Fruit fly (Drosophila melanogaster) whole organism, embryonic: ENCODE measurements around the gene Srr.

ENCODE experiments used
- CG10543 ChIP-seq: fragments of 200-800 bp; sonication (Bioruptor generic); optimal IDR thresholded peaks from 3 replicates; lab custom pipeline; 2017; ENCODE audit warnings: missing biosample characterization, mild to moderate bottlenecking, missing genetic modification characterization, moderate library complexity
- CG10565 ChIP-seq: fragments of 200-800 bp; sonication (Bioruptor generic); optimal IDR thresholded peaks from 3 replicates; lab custom pipeline; 2016; ENCODE audit warnings: missing biosample characterization, mild to moderate bottlenecking, missing genetic modification characterization
- CG11456 ChIP-seq: fragments of 200-800 bp; sonication (Bioruptor generic); IDR thresholded peaks from 3 replicates; pipeline ENCODE4 v1.3.6; 2022; ENCODE audit warnings: missing biosample characterization, missing genetic modification characterization
- CG11695 ChIP-seq: fragments of 200-800 bp; sonication (Bioruptor generic); IDR thresholded peaks from 3 replicates; pipeline ENCODE4 v1.3.6; 2022; ENCODE audit warnings: missing biosample characterization, missing genetic modification characterization
- CG12155 ChIP-seq: fragments of 200-800 bp; sonication (Bioruptor generic); optimal IDR thresholded peaks from 3 replicates; lab custom pipeline; 2016; ENCODE audit warnings: missing biosample characterization, missing genetic modification characterization
- CG12769 ChIP-seq: fragments of 200-800 bp; sonication (Bioruptor generic); optimal IDR thresholded peaks from 2 replicates; lab custom pipeline; 2019; ENCODE audit warnings: missing biosample characterization, mild to moderate bottlenecking, missing genetic modification characterization, moderate library complexity
- CG16815 ChIP-seq: fragments of 200-800 bp; sonication (Bioruptor generic); optimal IDR thresholded peaks from 3 replicates; lab custom pipeline; 2017; ENCODE audit warnings: missing biosample characterization, mild to moderate bottlenecking, missing genetic modification characterization
- CG18011 ChIP-seq: fragments of 200-800 bp; sonication (Bioruptor generic); optimal IDR thresholded peaks from 2 replicates; lab custom pipeline; 2017; ENCODE audit warnings: missing biosample characterization, missing genetic modification characterization, mild to moderate bottlenecking, moderate library complexity, missing genotype
- CG1832 ChIP-seq: fragments of 200-800 bp; sonication (Bioruptor generic); optimal IDR thresholded peaks from 2 replicates; lab custom pipeline; 2017; ENCODE audit warnings: missing biosample characterization, mild to moderate bottlenecking, missing genetic modification characterization, inconsistent platforms
- CG2678 ChIP-seq: fragments of 200-800 bp; sonication (Bioruptor generic); optimal IDR thresholded peaks from 3 replicates; lab custom pipeline; 2019; ENCODE audit warnings: missing biosample characterization, mild to moderate bottlenecking, missing genetic modification characterization, moderate library complexity
- CG32532 ChIP-seq: fragments of 200-800 bp; sonication (Bioruptor generic); IDR thresholded peaks from 2 replicates; pipeline ENCODE4 v1.3.6; 2022; ENCODE audit warnings: missing biosample characterization, missing genetic modification characterization
- CG33557 ChIP-seq: fragments of 200-800 bp; sonication (Bioruptor generic); optimal IDR thresholded peaks from 2 replicates; lab custom pipeline; 2019; ENCODE audit warnings: missing biosample characterization, mild to moderate bottlenecking, missing genetic modification characterization, moderate library complexity
- CG6765 ChIP-seq: fragments of 200-800 bp; sonication (Bioruptor generic); optimal IDR thresholded peaks from 3 replicates; lab custom pipeline; 2017; ENCODE audit warnings: missing biosample characterization, mild to moderate bottlenecking, missing genetic modification characterization
- CG6854 ChIP-seq: fragments of 200-800 bp; sonication (Bioruptor generic); optimal IDR thresholded peaks from 3 replicates; lab custom pipeline; 2017; ENCODE audit warnings: missing biosample characterization, mild to moderate bottlenecking, missing genetic modification characterization
- CG7357 ChIP-seq: fragments of 200-800 bp; sonication (Bioruptor generic); IDR thresholded peaks from 3 replicates; pipeline ENCODE4 v1.3.6; 2022; ENCODE audit warnings: missing biosample characterization, missing genetic modification characterization
- CG8924 ChIP-seq: fragments of 200-800 bp; optimal IDR thresholded peaks from 3 replicates; lab custom pipeline; 2019; ENCODE audit warnings: missing biosample characterization, mild to moderate bottlenecking, missing genetic modification characterization, moderate library complexity
- CG9437 ChIP-seq: fragments of 200-800 bp; sonication (Bioruptor generic); optimal IDR thresholded peaks from 2 replicates; lab custom pipeline; 2018; ENCODE audit warnings: missing biosample characterization, mild to moderate bottlenecking, missing genetic modification characterization
- Deaf1 ChIP-seq: fragments of 200-800 bp; optimal IDR thresholded peaks from 3 replicates; lab custom pipeline; 2019; ENCODE audit warnings: missing biosample characterization, mild to moderate bottlenecking, missing genetic modification characterization, moderate library complexity
- Dip3 ChIP-seq: fragments of 200-800 bp; sonication (Bioruptor generic); optimal IDR thresholded peaks from 3 replicates; lab custom pipeline; 2016; ENCODE audit warnings: missing biosample characterization, missing genetic modification characterization
- Dll ChIP-seq: fragments of 200-800 bp; sonication (Bioruptor generic); IDR thresholded peaks from 4 replicates; pipeline ENCODE4 v1.3.6; 2022; ENCODE audit warnings: missing biosample characterization, missing genetic modification characterization; ENCODE audit not compliant: partially characterized antibody
- ERR ChIP-seq: fragments of 200-800 bp; sonication (Bioruptor generic); optimal IDR thresholded peaks from 2 replicates; lab custom pipeline; 2016; ENCODE audit warnings: missing biosample characterization, missing genetic modification characterization
- HLH4C ChIP-seq: fragments of 200-800 bp; sonication (Bioruptor generic); IDR thresholded peaks from 3 replicates; pipeline ENCODE4 v1.3.6; 2022; ENCODE audit warnings: missing biosample characterization, missing genetic modification characterization; ENCODE audit not compliant: partially characterized antibody
- HLHmδ ChIP-seq: fragments of 200-800 bp; sonication (Bioruptor generic); optimal IDR thresholded peaks from 2 replicates; lab custom pipeline; 2018; ENCODE audit warnings: missing biosample characterization, mild to moderate bottlenecking, missing genetic modification characterization, moderate library complexity
- Hr78 ChIP-seq, 2 experiments: fragments of 200-800 bp in 1 of 2; fragments of >200 bp in 1 of 2; sonication (Bioruptor generic) in 1 of 2; optimal IDR thresholded peaks; 2 replicates each; lab custom pipeline; 2017 to 2019; ENCODE audit warnings: missing biosample characterization in 2 of 2, missing genetic modification characterization in 2 of 2, mild to moderate bottlenecking in 1 of 2, moderate library complexity in 1 of 2
- Hsf ChIP-seq: fragments of 200-800 bp; sonication (Bioruptor generic); optimal IDR thresholded peaks from 3 replicates; lab custom pipeline; 2016; ENCODE audit warnings: missing biosample characterization, missing genetic modification characterization
- Lpt ChIP-seq: fragments of >200 bp; optimal IDR thresholded peaks from 2 replicates; lab custom pipeline; 2018; ENCODE audit warnings: missing biosample characterization, missing genetic modification characterization
- Nf-YB ChIP-seq: fragments of 200-800 bp; sonication (Bioruptor generic); optimal IDR thresholded peaks from 3 replicates; lab custom pipeline; 2019; ENCODE audit warnings: missing biosample characterization, mild to moderate bottlenecking, missing genetic modification characterization, moderate library complexity
- Scr ChIP-seq: fragments of 200-800 bp; sonication (Bioruptor generic); IDR thresholded peaks from 2 replicates; pipeline ENCODE4 v1.3.6; 2022; ENCODE audit warnings: missing biosample characterization, missing genetic modification characterization; ENCODE audit not compliant: partially characterized antibody
- Stat92E ChIP-seq, 3 experiments: fragments of >200 bp in 2 of 3; fragments of 200-800 bp in 1 of 3; sonication (Bioruptor generic) in 1 of 3; optimal IDR thresholded peaks; 2 replicates each; lab custom pipeline; 2017 to 2019; ENCODE audit warnings: missing biosample characterization in 3 of 3, missing genetic modification characterization in 3 of 3, mild to moderate bottlenecking in 1 of 3, moderate library complexity in 1 of 3
- Trl ChIP-seq, 3 experiments: fragments of >200 bp in 2 of 3; fragments of 200-800 bp in 1 of 3; sonication (Bioruptor generic) in 1 of 3; optimal IDR thresholded peaks; 2 replicates in 1 of 3; 3 replicates in 2 of 3; lab custom pipeline; 2016 to 2017; ENCODE audit warnings: missing biosample characterization in 1 of 3, missing genetic modification characterization in 1 of 3
- al ChIP-seq: fragments of 200-800 bp; sonication (Bioruptor generic); IDR thresholded peaks from 2 replicates; pipeline ENCODE4 v1.3.6; 2022; ENCODE audit warnings: missing biosample characterization, missing genetic modification characterization
- bcd ChIP-seq: fragments of 200-800 bp; sonication (Bioruptor generic); optimal IDR thresholded peaks from 2 replicates; lab custom pipeline; 2017; ENCODE audit warnings: missing biosample characterization, mild to moderate bottlenecking, missing genetic modification characterization
- cwo ChIP-seq: fragments of 200-800 bp; sonication (Bioruptor generic); optimal IDR thresholded peaks from 3 replicates; lab custom pipeline; 2017; ENCODE audit warnings: missing biosample characterization, missing genetic modification characterization, mild to moderate bottlenecking, moderate library complexity, missing genetic modification reagents
- dysf ChIP-seq: fragments of 200-800 bp; sonication (Bioruptor generic); IDR thresholded peaks from 3 replicates; pipeline ENCODE4 v1.3.6; 2022; ENCODE audit warnings: missing biosample characterization, missing genetic modification characterization
- eve ChIP-seq, 2 experiments: fragments of >200 bp; optimal IDR thresholded peaks; 2 replicates each; lab custom pipeline; 2017; ENCODE audit warnings: missing biosample characterization in 2 of 2, missing genetic modification characterization in 2 of 2
- eyg ChIP-seq: fragments of 200-800 bp; sonication (Bioruptor generic); optimal IDR thresholded peaks from 3 replicates; lab custom pipeline; 2016; ENCODE audit warnings: missing biosample characterization, missing genetic modification characterization
- ftz-f1 ChIP-seq: fragments of 200-800 bp; sonication (Bioruptor generic); optimal IDR thresholded peaks from 2 replicates; lab custom pipeline; 2016; ENCODE audit warnings: missing biosample characterization, missing genetic modification characterization
- grn ChIP-seq: fragments of 200-800 bp; sonication (Bioruptor generic); optimal IDR thresholded peaks from 3 replicates; lab custom pipeline; 2017; ENCODE audit warnings: missing biosample characterization, missing genetic modification characterization
- kni ChIP-seq: fragments of 200-800 bp; sonication (Bioruptor generic); optimal IDR thresholded peaks from 3 replicates; lab custom pipeline; 2017; ENCODE audit warnings: mild to moderate bottlenecking, missing biosample characterization, missing genetic modification reagents, missing genetic modification characterization
- luna ChIP-seq: fragments of 200-800 bp; sonication (Bioruptor generic); optimal IDR thresholded peaks from 2 replicates; lab custom pipeline; 2016; ENCODE audit warnings: missing biosample characterization, missing genetic modification characterization
- nerfin-1 ChIP-seq: fragments of 200-800 bp; sonication (Bioruptor generic); optimal IDR thresholded peaks from 3 replicates; lab custom pipeline; 2019; ENCODE audit warnings: missing biosample characterization, mild to moderate bottlenecking, missing genetic modification characterization, moderate library complexity
- ranshi ChIP-seq: fragments of 200-800 bp; sonication (Bioruptor generic); IDR thresholded peaks from 2 replicates; pipeline ENCODE4 v1.3.6; 2022; ENCODE audit warnings: missing biosample characterization, missing genetic modification characterization
- sens ChIP-seq: fragments of 200-800 bp; sonication (Bioruptor generic); peaks from one replicate; lab custom pipeline; 2016; ENCODE audit warnings: missing biosample characterization, missing genetic modification characterization
- tin ChIP-seq: fragments of 200-800 bp; sonication (Bioruptor generic); optimal IDR thresholded peaks from 3 replicates; lab custom pipeline; 2016; ENCODE audit warnings: missing biosample characterization, missing genetic modification characterization
- trem ChIP-seq: fragments of 200-800 bp; optimal IDR thresholded peaks from 3 replicates; lab custom pipeline; 2019; ENCODE audit warnings: missing biosample characterization, mild to moderate bottlenecking, missing genetic modification characterization, moderate library complexity
- unpg ChIP-seq: fragments of 200-800 bp; sonication (Bioruptor generic); optimal IDR thresholded peaks from 3 replicates; lab custom pipeline; 2018; ENCODE audit warnings: missing biosample characterization, mild to moderate bottlenecking, missing genetic modification characterization, moderate library complexity
- vnd ChIP-seq: fragments of 200-800 bp; sonication (Bioruptor generic); IDR thresholded peaks from 3 replicates; pipeline ENCODE4 v1.3.6; 2022; ENCODE audit warnings: missing biosample characterization, missing genetic modification characterization; ENCODE audit not compliant: partially characterized antibody
- vvl ChIP-seq: fragments of 200-800 bp; sonication (Bioruptor generic); IDR thresholded peaks from 2 replicates; pipeline ENCODE4 v1.3.6; 2022; ENCODE audit warnings: missing biosample characterization, missing genetic modification characterization
- zf30C ChIP-seq: fragments of 200-800 bp; sonication (Bioruptor generic); optimal IDR thresholded peaks from 3 replicates; lab custom pipeline; 2018; ENCODE audit warnings: missing biosample characterization, mild to moderate bottlenecking, missing genetic modification characterization

Gene Srr

dm6 chr3R:9352595-9353275, 12.5 kb upstream of the Srr start (continued):
- peak in 1 of 3 experiments; percentile 84 for TF ChIP-seq Stat92E (GFP tag; optimal IDR thresholded peaks at IDR 0.05; lab: Kevin White, UChicago)
- no peak for TF ChIP-seq bcd (GFP tag; lab: Kevin White, UChicago)
- TF ChIP-seq cwo = no peak
- peak; percentile 87 for TF ChIP-seq Deaf1 (tag; lab: Kevin White, UChicago)
- TF ChIP-seq ftz-f1 = peak; percentile 67
- TF ChIP-seq Trl (optimal IDR thresholded peaks at IDR 0.05; lab: Kevin White, UChicago) = peak; percentile 89 to 98
- peak; percentile 16 for TF ChIP-seq Trl (GFP tag; optimal IDR thresholded peaks at IDR 0.05; lab: Kevin White, UChicago)
- no peak for TF ChIP-seq CG1832 (GFP tag; lab: Kevin White, UChicago)
- TF ChIP-seq Hr78 (GFP tag; optimal IDR thresholded peaks at IDR 0.05; lab: Kevin White, UChicago) = peak in 1 of 2 experiments; percentile 95
- TF ChIP-seq CG6854 (GFP tag; lab: Kevin White, UChicago) = no peak
- TF ChIP-seq CG10543 = peak; percentile 14
- no peak for TF ChIP-seq Nf-YB
- no peak for TF ChIP-seq ERR
- TF ChIP-seq Dip3 (GFP tag; lab: Kevin White, UChicago) = no peak
- TF ChIP-seq CG6765 (GFP tag; lab: Kevin White, UChicago) = no peak
- TF ChIP-seq CG11695 (GFP tag; lab: Robert Waterston, UW) = no peak
- TF ChIP-seq HLH4C (GFP tag; lab: Robert Waterston, UW) = no peak
- peak; percentile 97 for TF ChIP-seq kni
- TF ChIP-seq dysf = no peak
- TF ChIP-seq CG12769 = peak; percentile 68
- no peak for TF ChIP-seq trem (tag; lab: Kevin White, UChicago)
- TF ChIP-seq vnd (GFP tag; lab: Robert Waterston, UW) = no peak
- TF ChIP-seq CG8924 = no peak
- TF ChIP-seq CG10565 = no peak
- no peak for TF ChIP-seq ranshi (GFP tag; lab: Robert Waterston, UW)
- no peak for TF ChIP-seq CG32532
- no peak for TF ChIP-seq vvl
- peak; percentile 75 for TF ChIP-seq sens
- TF ChIP-seq CG33557 = peak; percentile 23
- TF ChIP-seq CG2678 (tag; lab: Kevin White, UChicago) = no peak
- TF ChIP-seq Hsf = no peak
- peak; percentile 8 for TF ChIP-seq unpg (GFP tag; lab: Kevin White, UChicago)
- no peak for TF ChIP-seq CG12155 (GFP tag; lab: Kevin White, UChicago)
- peak; percentile 20 for TF ChIP-seq HLHmδ (GFP tag; lab: Kevin White, UChicago)
- TF ChIP-seq tin = no peak
- no peak for TF ChIP-seq CG18011 (GFP tag; lab: Kevin White, UChicago)
- TF ChIP-seq zf30C = no peak
- no peak for TF ChIP-seq Scr (GFP tag; lab: Robert Waterston, UW)
- peak in 1 of 2 experiments; percentile 63 for TF ChIP-seq eve (GFP tag; optimal IDR thresholded peaks at IDR 0.05; lab: Kevin White, UChicago)
- TF ChIP-seq eyg (GFP tag; lab: Kevin White, UChicago) = no peak
- TF ChIP-seq CG11456 = no peak
- no peak for TF ChIP-seq Lpt (GFP tag; lab: Kevin White, UChicago)
- no peak for TF ChIP-seq CG16815 (GFP tag; lab: Kevin White, UChicago)
- TF ChIP-seq Dll = no peak
- no peak for TF ChIP-seq al (GFP tag; lab: Robert Waterston, UW)
- TF ChIP-seq CG9437 = no peak
- peak; percentile 51 for TF ChIP-seq nerfin-1
- no peak for TF ChIP-seq grn (GFP tag; lab: Kevin White, UChicago)
- TF ChIP-seq luna = no peak
- TF ChIP-seq CG7357 (GFP tag; lab: Robert Waterston, UW) = no peak
